Worm (Caenorhabditis elegans) whole organism, L4 larva: Measurements from ENCODE around the gene skr-9.

ENCODE experiments used
- F10B5.3 ChIP-seq: sonication (generic microtip); optimal IDR thresholded peaks from 2 replicates; lab custom pipeline; 2016; ENCODE audit warnings: mild to moderate bottlenecking, missing genetic modification characterization, missing compliant biosample characterization
- T20F7.1 ChIP-seq: fragments of 200-800 bp; sonication (Bioruptor generic); optimal IDR thresholded peaks from 2 replicates; lab custom pipeline; 2018; ENCODE audit warnings: mild to moderate bottlenecking, missing genetic modification characterization, missing compliant biosample characterization
- T26A8.4 ChIP-seq: fragments of 200-800 bp; sonication (Bioruptor generic); IDR thresholded peaks from 2 replicates; pipeline ENCODE4 v1.3.6; 2022; ENCODE audit warnings: missing genetic modification characterization, missing compliant biosample characterization
- Y48G9A.11 ChIP-seq: fragments of 200-800 bp; sonication (Bioruptor generic); IDR thresholded peaks from 2 replicates; pipeline ENCODE4 v1.3.6; 2022; ENCODE audit warnings: missing genetic modification reagents, missing genetic modification characterization, missing compliant biosample characterization
- Y75B8A.6 ChIP-seq: fragments of 200-800 bp; sonication (Bioruptor generic); IDR thresholded peaks from 2 replicates; pipeline ENCODE4 v1.3.6; 2022; ENCODE audit warnings: missing genetic modification reagents, missing genetic modification characterization, missing compliant biosample characterization
- aha-1 ChIP-seq: fragments of 150-350 bp; peaks from one replicate; lab custom pipeline; 2014; ENCODE audit warnings: missing biosample characterization, missing genetic modification characterization
- ama-1 ChIP-seq: fragments of 150-350 bp; optimal IDR thresholded peaks from 2 replicates; lab custom pipeline; 2014; ENCODE audit warnings: inconsistent platforms, mixed read lengths
- arid-1 ChIP-seq: fragments of 200-800 bp; sonication (Bioruptor generic); conservative IDR thresholded peaks from 2 replicates; pipeline ENCODE4 v1.3.6; 2022; ENCODE audit warnings: missing genetic modification reagents, missing genetic modification characterization, missing compliant biosample characterization
- ceh-32 ChIP-seq: sonication (generic microtip); optimal IDR thresholded peaks from 2 replicates; lab custom pipeline; 2016; ENCODE audit warnings: mild to moderate bottlenecking, missing genetic modification characterization, missing compliant biosample characterization; ENCODE audit not compliant: poor library complexity
- ceh-82 ChIP-seq: sonication (generic microtip); optimal IDR thresholded peaks from 2 replicates; lab custom pipeline; 2017; ENCODE audit warnings: missing biosample characterization, missing genetic modification characterization
- ces-1 ChIP-seq: fragments of 150-350 bp; sonication (generic microtip); optimal IDR thresholded peaks from 4 replicates; lab custom pipeline; 2014; ENCODE audit warnings: missing biosample characterization, missing genetic modification reagents, missing genetic modification characterization
- daf-16 ChIP-seq, 3 experiments: sonication (generic microtip); optimal IDR thresholded peaks; 2 replicates each; lab custom pipeline; 2016 to 2017; ENCODE audit warnings: missing genetic modification characterization in 3 of 3, missing genetic modification reagents in 3 of 3, mild to moderate bottlenecking in 2 of 3, missing compliant biosample characterization in 2 of 3, missing biosample characterization in 1 of 3, moderate library complexity in 1 of 3
- daf-19 ChIP-seq: fragments of 200-800 bp; sonication (Bioruptor generic); conservative IDR thresholded peaks from 2 replicates; pipeline ENCODE4 v1.3.6; 2022; ENCODE audit warnings: missing genetic modification characterization, missing compliant biosample characterization
- daf-8 ChIP-seq: fragments of 200-800 bp; sonication (Bioruptor generic); IDR thresholded peaks from 2 replicates; pipeline ENCODE4 v1.3.6; 2022; ENCODE audit warnings: missing genetic modification characterization, missing compliant biosample characterization
- dmd-6 ChIP-seq: fragments of 200-800 bp; sonication (Bioruptor generic); IDR thresholded peaks from 2 replicates; pipeline ENCODE4 v1.3.6; 2022; ENCODE audit warnings: missing genetic modification reagents, missing genetic modification characterization, missing compliant biosample characterization
- dmd-8 ChIP-seq: fragments of 200-800 bp; sonication (Bioruptor generic); IDR thresholded peaks from 2 replicates; pipeline ENCODE4 v1.3.6; 2022; ENCODE audit warnings: missing genetic modification characterization, missing compliant biosample characterization
- dmd-9 ChIP-seq: fragments of 200-800 bp; sonication (Bioruptor generic); IDR thresholded peaks from 2 replicates; pipeline ENCODE4 v1.3.6; 2022; ENCODE audit warnings: missing genetic modification reagents, missing genetic modification characterization, missing compliant biosample characterization
- duxl-1 ChIP-seq: sonication (generic microtip); optimal IDR thresholded peaks from 2 replicates; lab custom pipeline; 2016; ENCODE audit warnings: mild to moderate bottlenecking, missing genetic modification characterization, moderate library complexity, missing compliant biosample characterization; ENCODE audit not compliant: poor library complexity
- dve-1 ChIP-seq: sonication (generic microtip); optimal IDR thresholded peaks from 2 replicates; lab custom pipeline; 2017; ENCODE audit warnings: antibody characterized with exemption, mild to moderate bottlenecking, missing genetic modification characterization, missing compliant biosample characterization; ENCODE audit not compliant: insufficient read depth
- egl-27 ChIP-seq: sonication (generic microtip); optimal IDR thresholded peaks from 3 replicates; lab custom pipeline; 2017; ENCODE audit warnings: missing biosample characterization, missing genetic modification reagents, missing genetic modification characterization
- egl-43 ChIP-seq: fragments of 200-800 bp; sonication (Bioruptor generic); IDR thresholded peaks from 2 replicates; pipeline ENCODE4 v1.3.6; 2022; ENCODE audit warnings: missing genetic modification reagents, missing genetic modification characterization, missing compliant biosample characterization
- fos-1 ChIP-seq: fragments of 150-350 bp; optimal IDR thresholded peaks from 2 replicates; lab custom pipeline; 2014; ENCODE audit warnings: missing biosample characterization, missing genetic modification characterization
- lim-7 ChIP-seq: fragments of 200-800 bp; sonication (Bioruptor generic); IDR thresholded peaks from 2 replicates; pipeline ENCODE4 v1.3.6; 2022; ENCODE audit warnings: missing genetic modification characterization, missing compliant biosample characterization
- lin-1 ChIP-seq: fragments of 200-800 bp; sonication (Bioruptor generic); IDR thresholded peaks from 2 replicates; pipeline ENCODE4 v1.3.6; 2022; ENCODE audit warnings: missing genetic modification reagents, missing genetic modification characterization, missing compliant biosample characterization
- lin-13 ChIP-seq: fragments of 150-350 bp; optimal IDR thresholded peaks from 2 replicates; lab custom pipeline; 2014; ENCODE audit warnings: missing biosample characterization, missing genetic modification reagents, missing genetic modification characterization
- lir-3 ChIP-seq: sonication (generic microtip); optimal IDR thresholded peaks from 2 replicates; lab custom pipeline; 2016; ENCODE audit warnings: mild to moderate bottlenecking, missing genetic modification characterization, missing compliant biosample characterization
- lsy-2 ChIP-seq, 2 experiments: fragments of 150-350 bp in 1 of 2; sonication (generic microtip) in 1 of 2; optimal IDR thresholded peaks; 2 replicates each; lab custom pipeline; 2014 to 2017; ENCODE audit warnings: missing biosample characterization in 2 of 2, missing genetic modification characterization in 2 of 2
- madf-5 ChIP-seq, 2 experiments: fragments of 200-800 bp; sonication (Bioruptor generic); IDR thresholded peaks; 2 replicates each; pipeline ENCODE4 v1.3.6; 2022; ENCODE audit warnings: missing compliant biosample characterization in 2 of 2, missing genetic modification characterization in 2 of 2
- mdl-1 ChIP-seq, 2 experiments: fragments of 150-350 bp in 1 of 2; sonication (generic microtip) in 1 of 2; optimal IDR thresholded peaks; 2 replicates each; lab custom pipeline; 2014 to 2017; ENCODE audit warnings: missing biosample characterization in 2 of 2, missing genetic modification characterization in 2 of 2
- mep-1 ChIP-seq: fragments of 150-350 bp; sonication (generic microtip); optimal IDR thresholded peaks from 3 replicates; lab custom pipeline; 2014; ENCODE audit warnings: missing biosample characterization, missing genetic modification characterization
- mxl-2 ChIP-seq: fragments of 200-800 bp; sonication (Bioruptor generic); conservative IDR thresholded peaks from 2 replicates; pipeline ENCODE4 v1.3.6; 2022; ENCODE audit warnings: missing genetic modification reagents, missing genetic modification characterization, missing compliant biosample characterization
- mxl-3 ChIP-seq: fragments of 200-800 bp; sonication (Bioruptor generic); optimal IDR thresholded peaks from 2 replicates; lab custom pipeline; 2018; ENCODE audit warnings: mild to moderate bottlenecking, missing genetic modification characterization, missing compliant biosample characterization
- nhr-28 ChIP-seq: fragments of 150-350 bp; optimal IDR thresholded peaks from 2 replicates; lab custom pipeline; 2014; ENCODE audit warnings: missing biosample characterization, missing genetic modification characterization
- nhr-42 ChIP-seq: fragments of 200-800 bp; sonication (Bioruptor generic); IDR thresholded peaks from 2 replicates; pipeline ENCODE4 v1.3.6; 2022; ENCODE audit warnings: missing genetic modification characterization, missing compliant biosample characterization
- nhr-77 ChIP-seq: fragments of 150-350 bp; optimal IDR thresholded peaks from 2 replicates; lab custom pipeline; 2014; ENCODE audit warnings: missing biosample characterization, missing genetic modification characterization
- pha-4 ChIP-seq, 2 experiments: fragments of 150-350 bp in 1 of 2; fragments of 200-800 bp in 1 of 2; sonication (Bioruptor generic) in 1 of 2; IDR thresholded peaks in 1 of 2; optimal IDR thresholded peaks in 1 of 2; 2 replicates each; pipeline versions ENCODE4 v1.3.6 to Lab custom; 2014 to 2022; ENCODE audit warnings: missing genetic modification characterization in 2 of 2, missing genetic modification reagents in 2 of 2, missing biosample characterization in 1 of 2, missing compliant biosample characterization in 1 of 2
- php-3 ChIP-seq: fragments of 200-800 bp; sonication (Bioruptor generic); IDR thresholded peaks from 2 replicates; pipeline ENCODE4 v1.3.6; 2022; ENCODE audit warnings: missing genetic modification reagents, missing genetic modification characterization, missing compliant biosample characterization
- pqm-1 ChIP-seq: sonication (generic microtip); optimal IDR thresholded peaks from 2 replicates; lab custom pipeline; 2017; ENCODE audit warnings: missing biosample characterization, missing genetic modification characterization
- saeg-2 ChIP-seq: fragments of 200-800 bp; sonication (Bioruptor generic); IDR thresholded peaks from 2 replicates; pipeline ENCODE4 v1.3.6; 2022; ENCODE audit warnings: missing genetic modification reagents, missing genetic modification characterization, missing compliant biosample characterization
- sdz-12 ChIP-seq: fragments of 200-800 bp; sonication (Bioruptor generic); optimal IDR thresholded peaks from 2 replicates; lab custom pipeline; 2018; ENCODE audit warnings: mild to moderate bottlenecking, missing genetic modification characterization, missing compliant biosample characterization
- spr-1 ChIP-seq: sonication (generic microtip); optimal IDR thresholded peaks from 2 replicates; lab custom pipeline; 2016; ENCODE audit warnings: mild to moderate bottlenecking, missing genetic modification characterization, missing compliant biosample characterization
- spr-3 ChIP-seq: fragments of 200-800 bp; sonication (Bioruptor generic); optimal IDR thresholded peaks from 2 replicates; lab custom pipeline; 2018; ENCODE audit warnings: mild to moderate bottlenecking, missing genetic modification characterization, missing compliant biosample characterization
- tag-97 ChIP-seq: fragments of 200-800 bp; sonication (Bioruptor generic); IDR thresholded peaks from 2 replicates; pipeline ENCODE4 v1.3.6; 2022; ENCODE audit warnings: missing genetic modification characterization, missing compliant biosample characterization
- tra-1 ChIP-seq: fragments of 200-800 bp; sonication (Bioruptor generic); IDR thresholded peaks from 2 replicates; pipeline ENCODE4 v1.3.6; 2022; ENCODE audit warnings: missing genetic modification reagents, missing genetic modification characterization, missing compliant biosample characterization
- unc-130 ChIP-seq: sonication (generic microtip); optimal IDR thresholded peaks from 2 replicates; lab custom pipeline; 2016; ENCODE audit warnings: missing genetic modification reagents, missing genetic modification characterization, missing compliant biosample characterization
- unc-39 ChIP-seq: sonication (generic microtip); optimal IDR thresholded peaks from 2 replicates; lab custom pipeline; 2017; ENCODE audit warnings: missing biosample characterization, missing genetic modification characterization
- zfp-3 ChIP-seq: fragments of 200-800 bp; sonication (Bioruptor generic); conservative IDR thresholded peaks from 2 replicates; pipeline ENCODE4 v1.3.6; 2022; ENCODE audit warnings: missing genetic modification reagents, missing genetic modification characterization, missing compliant biosample characterization
- zip-11 ChIP-seq: fragments of 200-800 bp; sonication (Bioruptor generic); IDR thresholded peaks from 2 replicates; pipeline ENCODE4 v1.3.6; 2022; ENCODE audit warnings: missing genetic modification characterization, missing compliant biosample characterization
- zip-2 ChIP-seq: fragments of 150-350 bp; optimal IDR thresholded peaks from 2 replicates; lab custom pipeline; 2014; ENCODE audit warnings: missing biosample characterization, missing genetic modification characterization

The skr-9 gene

DNA sequence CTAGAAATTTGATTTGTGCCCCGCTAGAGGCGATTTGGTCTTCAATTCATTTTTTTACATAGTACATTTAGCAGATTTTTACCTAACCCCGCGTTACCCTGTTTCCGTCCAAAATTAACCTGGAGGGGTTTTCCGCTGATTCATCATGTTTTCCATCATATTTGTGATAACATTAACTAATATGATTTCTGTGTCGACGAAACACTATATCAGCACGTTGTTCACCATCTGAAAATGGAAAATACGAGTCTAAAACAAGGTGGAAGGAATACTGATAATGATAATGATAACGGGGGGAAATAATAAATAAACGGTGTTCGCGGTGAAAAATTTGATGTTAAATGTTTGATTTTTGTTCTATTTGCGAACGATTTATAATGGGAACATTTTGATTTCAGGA lies 8.4 kb downstream of the skr-9 start (continued):
- peak; percentile 90 for TF ChIP-seq nhr-28 (tag; lab: Kevin White, UChicago)
- TF ChIP-seq mdl-1 (tag; optimal IDR thresholded peaks at IDR 0.05; lab: Kevin White, UChicago), result peak in 1 of 2 experiments; percentile 56
- peak; percentile 57 for TF ChIP-seq nhr-77
- no peak for TF ChIP-seq T20F7.1 (GFP tag; lab: Kevin White, UChicago)
- no peak for TF ChIP-seq lin-13
- TF ChIP-seq dmd-8 (GFP tag; lab: Robert Waterston, UW), result no peak
- no peak for TF ChIP-seq daf-19 (GFP tag; lab: Robert Waterston, UW)
- TF ChIP-seq madf-5 (GFP tag; IDR thresholded peaks at IDR 0.05; lab: Robert Waterston, UW), result no peak
- TF ChIP-seq spr-3 (GFP tag; lab: Kevin White, UChicago), result no peak
- TF ChIP-seq aha-1, result peak; percentile 93
- TF ChIP-seq tra-1, result no peak
- TF ChIP-seq spr-1, result no peak
- no peak for TF ChIP-seq lim-7

DNA sequence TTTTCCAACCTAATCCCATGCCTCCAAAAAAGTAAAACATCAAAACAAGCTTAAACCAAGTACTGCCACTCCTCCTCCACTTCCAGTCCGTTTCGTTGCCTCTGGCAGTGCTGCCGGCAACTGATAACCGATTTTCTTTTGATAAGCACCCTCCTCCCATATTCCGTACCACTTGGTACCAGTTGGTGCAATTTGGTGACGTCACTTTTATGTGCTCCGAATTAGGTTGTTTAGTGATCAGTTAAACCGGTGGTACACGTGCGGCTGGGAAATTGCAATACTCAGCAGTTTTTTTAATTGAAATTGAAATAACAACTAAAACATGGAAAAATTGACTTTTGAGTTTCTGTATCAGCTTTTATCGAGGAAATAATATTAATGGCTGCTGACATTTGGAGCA lies 10.7 kb downstream of the skr-9 start:
- TF ChIP-seq zip-2 (tag; lab: Kevin White, UChicago) (no peak), F10B5.3 (tag; lab: Kevin White, UChicago) (no peak), pha-4 (GFP tag; IDR thresholded peaks at IDR 0.05; lab: Robert Waterston, UW) (no peak), pha-4 (tag; optimal IDR thresholded peaks at IDR 0.05; lab: Kevin White, UChicago) (no peak), lir-3 (tag; lab: Kevin White, UChicago) (no peak), mxl-2 (no peak), dmd-9 (GFP tag; lab: Robert Waterston, UW) (no peak), tag-97 (GFP tag; lab: Robert Waterston, UW) (no peak), lsy-2 (tag; optimal IDR thresholded peaks at IDR 0.05; lab: Kevin White, UChicago) (peak in 1 of 2 experiments; percentile 37), mxl-3 (peak; percentile 74), daf-16 (GFP tag; optimal IDR thresholded peaks at IDR 0.05; lab: Kevin White, UChicago) (no peak), daf-16 (tag; optimal IDR thresholded peaks at IDR 0.05; lab: Kevin White, UChicago) (peak; percentile 97), ceh-82 (tag; lab: Kevin White, UChicago) (no peak), T20F7.1 (GFP tag; lab: Kevin White, UChicago) (no peak), duxl-1 (no peak), daf-8 (GFP tag; lab: Robert Waterston, UW) (no peak), unc-39 (tag; lab: Kevin White, UChicago) (no peak), nhr-77 (no peak), zfp-3 (no peak), T26A8.4 (no peak), aha-1 (no peak), unc-130 (GFP tag; lab: Kevin White, UChicago) (no peak), Y75B8A.6 (GFP tag; lab: Robert Waterston, UW) (no peak), ama-1 (lab: Kevin White, UChicago) (no peak), dve-1 (tag; lab: Kevin White, UChicago) (peak; percentile 95), fos-1 (tag; lab: Kevin White, UChicago) (no peak), zip-11 (GFP tag; lab: Robert Waterston, UW) (no peak), lin-1 (GFP tag; lab: Robert Waterston, UW) (peak; percentile 51; the same call in 1 of the 2 replicates), mep-1 (peak; percentile 51), spr-3 (GFP tag; lab: Kevin White, UChicago) (no peak), mdl-1 (tag; optimal IDR thresholded peaks at IDR 0.05; lab: Kevin White, UChicago) (peak in 1 of 2 experiments; percentile 88), dmd-6 (no peak), pqm-1 (tag; lab: Kevin White, UChicago) (peak; percentile 88), ceh-32 (tag; lab: Kevin White, UChicago) (no peak), egl-43 (no peak), saeg-2 (GFP tag; lab: Robert Waterston, UW) (no peak), egl-27 (tag; lab: Kevin White, UChicago) (no peak), nhr-42 (GFP tag; lab: Robert Waterston, UW) (peak; percentile 73; the same call in 1 of the 2 replicates), ces-1 (GFP tag; lab: Kevin White, UChicago) (no peak), php-3 (GFP tag; lab: Robert Waterston, UW) (peak; percentile 91), sdz-12 (GFP tag; lab: Kevin White, UChicago) (no peak), Y48G9A.11 (GFP tag; lab: Robert Waterston, UW) (no peak), arid-1 (GFP tag; lab: Robert Waterston, UW) (no peak)
